Fruit fly (Drosophila melanogaster) whole organism, embryonic: ENCODE measurements around the gene Nasp.

Experiments used
- Aef1 ChIP-seq: fragments of 200-800 bp; sonication (Bioruptor generic); IDR thresholded peaks from 3 replicates; pipeline ENCODE4 v1.3.6; 2022; ENCODE audit warnings: missing biosample characterization, missing genetic modification characterization
- CG10366 ChIP-seq: fragments of 200-800 bp; sonication (Bioruptor generic); IDR thresholded peaks from 2 replicates; pipeline ENCODE4 v1.3.6; 2022; ENCODE audit warnings: missing biosample characterization, missing genetic modification characterization
- CG11696 ChIP-seq: fragments of 200-800 bp; sonication (Bioruptor generic); IDR thresholded peaks from 2 replicates; pipeline ENCODE4 v1.3.6; 2022; ENCODE audit warnings: missing biosample characterization, missing genetic modification characterization
- CG13287 ChIP-seq: fragments of 200-800 bp; sonication (Bioruptor generic); IDR thresholded peaks from 2 replicates; pipeline ENCODE4 v1.3.6; 2022; ENCODE audit warnings: missing biosample characterization, missing genetic modification characterization; ENCODE audit not compliant: partially characterized antibody
- CG17328 ChIP-seq: fragments of 200-800 bp; sonication (Bioruptor generic); IDR thresholded peaks from 2 replicates; pipeline ENCODE4 v1.3.6; 2022; ENCODE audit warnings: missing biosample characterization, missing genetic modification characterization
- CG31365 ChIP-seq: fragments of 200-800 bp; sonication (Bioruptor generic); optimal IDR thresholded peaks from 2 replicates; lab custom pipeline; 2018; ENCODE audit warnings: missing biosample characterization, mild to moderate bottlenecking, missing genetic modification characterization
- CG32532 ChIP-seq: fragments of 200-800 bp; sonication (Bioruptor generic); IDR thresholded peaks from 2 replicates; pipeline ENCODE4 v1.3.6; 2022; ENCODE audit warnings: missing biosample characterization, missing genetic modification characterization
- CG34422 ChIP-seq: fragments of 200-800 bp; sonication (Bioruptor generic); IDR thresholded peaks from 3 replicates; pipeline ENCODE4 v1.3.6; 2022; ENCODE audit warnings: missing biosample characterization, missing genetic modification characterization
- CG3726 ChIP-seq: fragments of 200-800 bp; sonication (Bioruptor generic); IDR thresholded peaks from 3 replicates; pipeline ENCODE4, ENCODE4 v1.3.6; 2022; ENCODE audit warnings: missing biosample characterization, missing genetic modification characterization
- CG3995 ChIP-seq: fragments of 200-800 bp; sonication (Bioruptor generic); optimal IDR thresholded peaks from 3 replicates; lab custom pipeline; 2016; ENCODE audit warnings: missing biosample characterization, missing genetic modification characterization
- CG43689 ChIP-seq: fragments of 200-800 bp; sonication (Bioruptor generic); IDR thresholded peaks from 2 replicates; pipeline ENCODE4 v1.3.6; 2022; ENCODE audit warnings: missing biosample characterization, missing genetic modification characterization
- CG8089 ChIP-seq: fragments of 200-800 bp; sonication (Bioruptor generic); optimal IDR thresholded peaks from 3 replicates; lab custom pipeline; 2016; ENCODE audit warnings: missing biosample characterization, missing genetic modification characterization
- CG8388 ChIP-seq: fragments of 200-800 bp; sonication (Bioruptor generic); optimal IDR thresholded peaks from 2 replicates; lab custom pipeline; 2019; ENCODE audit warnings: missing biosample characterization, mild to moderate bottlenecking, missing genetic modification characterization, moderate library complexity
- CG8765 ChIP-seq: fragments of 200-800 bp; sonication (Bioruptor generic); IDR thresholded peaks from 2 replicates; pipeline ENCODE4 v1.3.6; 2022; ENCODE audit warnings: missing biosample characterization, missing genetic modification characterization
- CG9215 ChIP-seq: fragments of 200-800 bp; sonication (Bioruptor generic); IDR thresholded peaks from 2 replicates; pipeline ENCODE4 v1.3.6; 2022; ENCODE audit warnings: missing biosample characterization, missing genetic modification characterization
- CG9437 ChIP-seq: fragments of 200-800 bp; sonication (Bioruptor generic); optimal IDR thresholded peaks from 2 replicates; lab custom pipeline; 2018; ENCODE audit warnings: missing biosample characterization, mild to moderate bottlenecking, missing genetic modification characterization
- CG9609 ChIP-seq: fragments of 200-800 bp; sonication (Bioruptor generic); optimal IDR thresholded peaks from 3 replicates; lab custom pipeline; 2016; ENCODE audit warnings: missing biosample characterization, missing genetic modification characterization
- CkIIα-i1 ChIP-seq: fragments of 200-800 bp; sonication (Bioruptor generic); IDR thresholded peaks from 2 replicates; pipeline ENCODE4 v1.3.6; 2022; ENCODE audit warnings: missing biosample characterization, missing genetic modification characterization
- Dip2 ChIP-seq: fragments of 200-800 bp; sonication (Bioruptor generic); IDR thresholded peaks from 2 replicates; pipeline ENCODE4 v1.3.6; 2022; ENCODE audit warnings: missing biosample characterization, missing genetic modification characterization
- Drgx ChIP-seq: fragments of 200-800 bp; sonication (Bioruptor generic); IDR thresholded peaks from 2 replicates; pipeline ENCODE4 v1.3.6; 2022; ENCODE audit warnings: missing biosample characterization, missing genetic modification characterization
- H15 ChIP-seq: fragments of 200-800 bp; sonication (Bioruptor generic); IDR thresholded peaks from 3 replicates; pipeline ENCODE4 v1.3.6; 2022; ENCODE audit warnings: missing biosample characterization, missing genetic modification characterization
- Jarid2 ChIP-seq: fragments of 200-800 bp; sonication (Bioruptor generic); optimal IDR thresholded peaks from 3 replicates; lab custom pipeline; 2017; ENCODE audit warnings: mild to moderate bottlenecking, missing biosample characterization, missing genetic modification reagents, missing genetic modification characterization
- Mrtf ChIP-seq: fragments of 200-800 bp; sonication (Bioruptor generic); IDR thresholded peaks from 3 replicates; pipeline ENCODE4 v1.3.6; 2022; ENCODE audit warnings: missing biosample characterization, missing genetic modification characterization
- NFAT ChIP-seq: fragments of 200-800 bp; sonication (Bioruptor generic); IDR thresholded peaks from 2 replicates; pipeline ENCODE4 v1.3.6; 2022; ENCODE audit warnings: missing biosample characterization, missing genetic modification characterization
- Nf-YA ChIP-seq: fragments of 200-800 bp; sonication (Bioruptor generic); IDR thresholded peaks from 2 replicates; pipeline ENCODE4 v1.3.6; 2022; ENCODE audit warnings: missing biosample characterization, missing genetic modification characterization
- Nf-YC ChIP-seq: fragments of 200-800 bp; optimal IDR thresholded peaks from 3 replicates; lab custom pipeline; 2019; ENCODE audit warnings: missing biosample characterization, mild to moderate bottlenecking, missing genetic modification characterization, moderate library complexity
- Oaz ChIP-seq: fragments of 200-800 bp; sonication (Bioruptor generic); IDR thresholded peaks from 2 replicates; pipeline ENCODE4 v1.3.6; 2022; ENCODE audit warnings: missing biosample characterization, missing genetic modification characterization
- ab ChIP-seq: fragments of 200-800 bp; sonication (Bioruptor generic); optimal IDR thresholded peaks from 2 replicates; lab custom pipeline; 2016; ENCODE audit warnings: missing biosample characterization, missing genetic modification characterization
- cas ChIP-seq: fragments of 200-800 bp; sonication (Bioruptor generic); IDR thresholded peaks from 2 replicates; pipeline ENCODE4 v1.3.6; 2022; ENCODE audit warnings: missing biosample characterization, missing genetic modification characterization
- caup ChIP-seq: fragments of 200-800 bp; sonication (Bioruptor generic); optimal IDR thresholded peaks from 3 replicates; lab custom pipeline; 2017; ENCODE audit warnings: missing biosample characterization, mild to moderate bottlenecking, missing genetic modification characterization, moderate library complexity; ENCODE audit not compliant: severe bottlenecking
- chn ChIP-seq: fragments of 200-800 bp; sonication (Bioruptor generic); optimal IDR thresholded peaks from 2 replicates; lab custom pipeline; 2016; ENCODE audit warnings: missing biosample characterization, missing genetic modification characterization
- dysf ChIP-seq: fragments of 200-800 bp; sonication (Bioruptor generic); IDR thresholded peaks from 3 replicates; pipeline ENCODE4 v1.3.6; 2022; ENCODE audit warnings: missing biosample characterization, missing genetic modification characterization
- emc ChIP-seq: fragments of 200-800 bp; sonication (Bioruptor generic); optimal IDR thresholded peaks from 2 replicates; lab custom pipeline; 2016; ENCODE audit warnings: missing biosample characterization, missing genetic modification characterization
- en ChIP-seq: fragments of 200-800 bp; sonication (Bioruptor generic); optimal IDR thresholded peaks from 2 replicates; lab custom pipeline; 2016; ENCODE audit warnings: missing biosample characterization, missing genetic modification characterization
- ewg ChIP-seq: fragments of 200-800 bp; sonication (Bioruptor generic); optimal IDR thresholded peaks from 3 replicates; lab custom pipeline; 2017; ENCODE audit warnings: mild to moderate bottlenecking, missing biosample characterization, missing genetic modification reagents, missing genetic modification characterization
- gfzf ChIP-seq: fragments of 200-800 bp; sonication (Bioruptor generic); optimal IDR thresholded peaks from 2 replicates; lab custom pipeline; 2016; ENCODE audit warnings: missing biosample characterization, mild to moderate bottlenecking, missing genetic modification characterization, moderate library complexity
- ham ChIP-seq: fragments of 200-800 bp; sonication (Bioruptor generic); IDR thresholded peaks from 2 replicates; pipeline ENCODE4 v1.3.6; 2022; ENCODE audit warnings: missing biosample characterization, missing genetic modification characterization
- her ChIP-seq: fragments of 200-800 bp; sonication (Bioruptor generic); optimal IDR thresholded peaks from 2 replicates; lab custom pipeline; 2016; ENCODE audit warnings: missing biosample characterization, missing genetic modification characterization
- hth ChIP-seq: fragments of >200 bp; optimal IDR thresholded peaks from 2 replicates; lab custom pipeline; 2017; ENCODE audit warnings: inconsistent platforms
- jigr1 ChIP-seq: fragments of 200-800 bp; sonication (Bioruptor generic); IDR thresholded peaks from 3 replicates; pipeline ENCODE4 v1.3.6; 2022; ENCODE audit warnings: missing biosample characterization, missing genetic modification characterization
- knrl ChIP-seq: fragments of 200-800 bp; sonication (Bioruptor generic); IDR thresholded peaks from 3 replicates; pipeline ENCODE4 v1.3.6; 2022; ENCODE audit warnings: missing biosample characterization, missing genetic modification characterization; ENCODE audit not compliant: partially characterized antibody
- lilli ChIP-seq: fragments of 200-800 bp; sonication (Bioruptor generic); optimal IDR thresholded peaks from 3 replicates; lab custom pipeline; 2016; ENCODE audit warnings: missing biosample characterization, missing genetic modification characterization
- maf-S ChIP-seq: fragments of 200-800 bp; sonication (Bioruptor generic); optimal IDR thresholded peaks from 2 replicates; lab custom pipeline; 2016; ENCODE audit warnings: missing biosample characterization, missing genetic modification characterization
- pnt ChIP-seq: fragments of 200-800 bp; sonication (Bioruptor generic); optimal IDR thresholded peaks from 3 replicates; lab custom pipeline; 2016; ENCODE audit warnings: missing biosample characterization, missing genetic modification characterization
- row ChIP-seq: fragments of 200-800 bp; sonication (Bioruptor generic); IDR thresholded peaks from 3 replicates; pipeline ENCODE4 v1.3.6; 2022; ENCODE audit warnings: missing biosample characterization, missing genetic modification characterization
- scrt ChIP-seq: fragments of 200-800 bp; sonication (Bioruptor generic); optimal IDR thresholded peaks from 2 replicates; lab custom pipeline; 2018; ENCODE audit warnings: missing biosample characterization, mild to moderate bottlenecking, missing genetic modification characterization, moderate library complexity
- sens ChIP-seq: fragments of 200-800 bp; sonication (Bioruptor generic); peaks from one replicate; lab custom pipeline; 2016; ENCODE audit warnings: missing biosample characterization, missing genetic modification characterization
- sisA ChIP-seq: fragments of 200-800 bp; sonication (Bioruptor generic); IDR thresholded peaks from 2 replicates; pipeline ENCODE4 v1.3.6; 2022; ENCODE audit warnings: missing biosample characterization, missing genetic modification characterization
- tna ChIP-seq: fragments of 200-800 bp; sonication (Bioruptor generic); IDR thresholded peaks from 2 replicates; pipeline ENCODE4 v1.3.6; 2022; ENCODE audit warnings: missing biosample characterization, missing genetic modification characterization; ENCODE audit not compliant: partially characterized antibody
- ttk ChIP-seq: fragments of 200-800 bp; sonication (Bioruptor generic); IDR thresholded peaks from 2 replicates; pipeline ENCODE4 v2.1.2; 2022; ENCODE audit warnings: missing biosample characterization, missing genetic modification characterization
- zen2 ChIP-seq: fragments of 200-800 bp; sonication (Bioruptor generic); IDR thresholded peaks from 3 replicates; pipeline ENCODE4 v1.3.6; 2022; ENCODE audit warnings: missing biosample characterization, missing genetic modification characterization; ENCODE audit not compliant: partially characterized antibody
- zfh2 ChIP-seq: fragments of 200-800 bp; sonication (Bioruptor generic); optimal IDR thresholded peaks from 2 replicates; lab custom pipeline; 2016; ENCODE audit warnings: missing biosample characterization, missing genetic modification characterization

The Nasp gene

dm6 chr3R:8784788-8785187, 37.2 kb downstream of the Nasp start (continued):
- TF ChIP-seq ham (GFP tag; lab: Robert Waterston, UW): no peak
- peak; percentile 53 for TF ChIP-seq pnt (GFP tag; lab: Kevin White, UChicago)
- TF ChIP-seq CG11696: 0 out of 2 replicates have a peak, but pooled peaks have one; percentile 9
- TF ChIP-seq Jarid2: no peak
- TF ChIP-seq H15 (GFP tag; lab: Robert Waterston, UW): peak; percentile 54; the same call in 1 of the 3 replicates
- no peak for TF ChIP-seq CG13287 (GFP tag; lab: Robert Waterston, UW)
- peak; percentile 24; the same call in 1 of the 2 replicates for TF ChIP-seq CG10366 (GFP tag; lab: Robert Waterston, UW)
- no peak for TF ChIP-seq Aef1 (GFP tag; lab: Robert Waterston, UW)
- TF ChIP-seq CG43689 (GFP tag; lab: Robert Waterston, UW): 0 out of 2 replicates have a peak, but pooled peaks have one; percentile 36
- TF ChIP-seq CkIIα-i1: no peak
- no peak for TF ChIP-seq jigr1
- peak; percentile 62; the same call in 2 of the 3 replicates for TF ChIP-seq CG34422 (GFP tag; lab: Robert Waterston, UW)
- TF ChIP-seq Dip2 (GFP tag; lab: Robert Waterston, UW): no peak
- TF ChIP-seq CG8765 (GFP tag; lab: Robert Waterston, UW): no peak
- TF ChIP-seq her (GFP tag; lab: Kevin White, UChicago): no peak
- peak; percentile 84 for TF ChIP-seq sens (GFP tag; lab: Kevin White, UChicago)
- no peak for TF ChIP-seq knrl (GFP tag; lab: Robert Waterston, UW)
- no peak for TF ChIP-seq scrt (GFP tag; lab: Kevin White, UChicago)
- no peak for TF ChIP-seq CG3726
- no peak for TF ChIP-seq CG8388
- peak; percentile 35; the same call in 1 of the 2 replicates for TF ChIP-seq CG9215
- TF ChIP-seq ab (GFP tag; lab: Kevin White, UChicago): no peak
- peak; percentile 44; the same call in 1 of the 2 replicates for TF ChIP-seq CG17328 (GFP tag; lab: Robert Waterston, UW)
- no peak for TF ChIP-seq emc
- peak; percentile 2 for TF ChIP-seq CG9609 (GFP tag; lab: Kevin White, UChicago)
- peak; percentile 37 for TF ChIP-seq caup (GFP tag; lab: Kevin White, UChicago)
- TF ChIP-seq ewg (GFP tag; lab: Kevin White, UChicago): no peak
- no peak for TF ChIP-seq CG31365 (tag; lab: Kevin White, UChicago)
- TF ChIP-seq Drgx: peak; percentile 76
- no peak for TF ChIP-seq CG8089 (GFP tag; lab: Kevin White, UChicago)
- TF ChIP-seq CG3995 (GFP tag; lab: Kevin White, UChicago): no peak
- no peak for TF ChIP-seq tna (GFP tag; lab: Robert Waterston, UW)
- TF ChIP-seq zfh2 (GFP tag; lab: Kevin White, UChicago): peak; percentile 50
- peak; percentile 52; the same call in 1 of the 2 replicates for TF ChIP-seq NFAT (GFP tag; lab: Robert Waterston, UW)
- no peak for TF ChIP-seq hth (lab: Kevin White, UChicago)
- TF ChIP-seq Mrtf (GFP tag; lab: Robert Waterston, UW): peak; percentile 48; the same call in 1 of the 3 replicates
- TF ChIP-seq sisA (GFP tag; lab: Robert Waterston, UW): peak; percentile 50
- TF ChIP-seq Nf-YA: no peak
- TF ChIP-seq ttk: peak; percentile 27; the same call in 1 of the 2 replicates
- TF ChIP-seq lilli: no peak
- TF ChIP-seq gfzf (GFP tag; lab: Kevin White, UChicago): no peak
- TF ChIP-seq en (GFP tag; lab: Kevin White, UChicago): no peak
- no peak for TF ChIP-seq maf-S (GFP tag; lab: Kevin White, UChicago)
- no peak for TF ChIP-seq CG9437
- TF ChIP-seq cas (GFP tag; lab: Robert Waterston, UW): peak; percentile 29; the same call in 1 of the 2 replicates
- TF ChIP-seq dysf (GFP tag; lab: Robert Waterston, UW): peak; percentile 80
- peak; percentile 23 for TF ChIP-seq chn (GFP tag; lab: Kevin White, UChicago)
- TF ChIP-seq Oaz: peak; percentile 42; the same call in 1 of the 2 replicates
- TF ChIP-seq zen2 (GFP tag; lab: Robert Waterston, UW): no peak
- no peak for TF ChIP-seq Nf-YC
- TF ChIP-seq CG32532: peak; percentile 80
- TF ChIP-seq row (GFP tag; lab: Robert Waterston, UW): peak; percentile 78
